Worm (Caenorhabditis elegans) whole organism, L1 larva: ENCODE results near the gene cdd-1.
A peak's percentile ranks its signal among the peaks of the same experiment; 100 is the strongest.

Experiments
- Y116A8C.19 ChIP-seq: sonication (generic microtip); optimal IDR thresholded peaks from 2 replicates; lab custom pipeline; 2016; ENCODE audit warnings: missing compliant biosample characterization, missing genetic modification characterization, borderline replicate concordance
- alr-1 ChIP-seq: fragments of 200-800 bp; sonication (Bioruptor generic); optimal IDR thresholded peaks from 2 replicates; lab custom pipeline; 2018; ENCODE audit warnings: borderline replicate concordance, mild to moderate bottlenecking, missing genetic modification characterization, missing compliant biosample characterization
- blmp-1 ChIP-seq: fragments of 150-350 bp; optimal IDR thresholded peaks from 2 replicates; lab custom pipeline; 2014; ENCODE audit warnings: missing biosample characterization, missing genetic modification characterization
- ceh-8 ChIP-seq: fragments of 200-800 bp; sonication (Bioruptor generic); optimal IDR thresholded peaks from 2 replicates; lab custom pipeline; 2018; ENCODE audit warnings: mild to moderate bottlenecking, missing genetic modification characterization, moderate library complexity, missing compliant biosample characterization
- ceh-82 ChIP-seq, 3 experiments: fragments of 150-350 bp in 1 of 3; sonication (generic microtip) in 2 of 3; optimal IDR thresholded peaks; 2 replicates each; lab custom pipeline; 2014 to 2017; ENCODE audit warnings: missing biosample characterization in 3 of 3, missing genetic modification characterization in 3 of 3
- ceh-88 ChIP-seq: fragments of 200-800 bp; sonication (Bioruptor generic); IDR thresholded peaks from 2 replicates; pipeline ENCODE4 v1.3.6; 2022; ENCODE audit warnings: missing genetic modification characterization, missing compliant biosample characterization
- ces-1 ChIP-seq: fragments of 150-350 bp; optimal IDR thresholded peaks from 2 replicates; lab custom pipeline; 2014; ENCODE audit warnings: missing biosample characterization, missing genetic modification reagents, missing genetic modification characterization
- efl-1 ChIP-seq, 4 experiments: fragments of 150-350 bp; optimal IDR thresholded peaks in 3 of 4; peaks in 1 of 4; 1 replicate in 1 of 4; 2 replicates in 3 of 4; lab custom pipeline; 2014; ENCODE audit warnings: missing biosample characterization in 2 of 4, missing genetic modification characterization in 2 of 4, missing genetic modification reagents in 2 of 4
- egl-13 ChIP-seq: sonication (generic microtip); optimal IDR thresholded peaks from 2 replicates; lab custom pipeline; 2016; ENCODE audit warnings: missing genotype, missing genetic modification reagents, missing genetic modification characterization, missing compliant biosample characterization
- egl-27 ChIP-seq, 2 experiments: fragments of 150-350 bp in 1 of 2; sonication (generic microtip); optimal IDR thresholded peaks; 3 replicates each; lab custom pipeline; 2017 to 2018; ENCODE audit warnings: missing biosample characterization in 2 of 2, missing genetic modification characterization in 2 of 2, missing genetic modification reagents in 2 of 2
- elt-3 ChIP-seq, 6 experiments: fragments of 150-350 bp in 1 of 6; sonication (generic microtip); optimal IDR thresholded peaks; 2 replicates each; lab custom pipeline; 2017 to 2018; ENCODE audit warnings: missing biosample characterization in 6 of 6, missing genetic modification characterization in 6 of 6, inconsistent platforms in 1 of 6
- fkh-10 ChIP-seq: sonication (generic microtip); optimal IDR thresholded peaks from 2 replicates; lab custom pipeline; 2017; ENCODE audit warnings: missing biosample characterization, missing genetic modification reagents, missing genetic modification characterization
- fkh-8 ChIP-seq: sonication (generic microtip); optimal IDR thresholded peaks from 2 replicates; lab custom pipeline; 2016; ENCODE audit warnings: mild to moderate bottlenecking, missing genetic modification characterization, missing compliant biosample characterization
- fos-1 ChIP-seq: fragments of 150-350 bp; optimal IDR thresholded peaks from 2 replicates; lab custom pipeline; 2014; ENCODE audit warnings: missing biosample characterization, missing genetic modification characterization
- grh-1 ChIP-seq: fragments of 200-800 bp; sonication (Bioruptor generic); IDR thresholded peaks from 2 replicates; pipeline ENCODE4 v1.3.6; 2022; ENCODE audit warnings: missing genetic modification reagents, missing genetic modification characterization, missing compliant biosample characterization
- hlh-4 ChIP-seq: sonication (generic microtip); optimal IDR thresholded peaks from 2 replicates; lab custom pipeline; 2016; ENCODE audit warnings: mild to moderate bottlenecking, missing genetic modification characterization, missing compliant biosample characterization
- irx-1 ChIP-seq: sonication (generic microtip); optimal IDR thresholded peaks from 2 replicates; lab custom pipeline; 2016; ENCODE audit warnings: missing genetic modification characterization, missing compliant biosample characterization
- lin-13 ChIP-seq: fragments of 150-350 bp; optimal IDR thresholded peaks from 2 replicates; lab custom pipeline; 2014; ENCODE audit warnings: missing biosample characterization, missing genetic modification reagents, missing genetic modification characterization
- lin-14 ChIP-seq: fragments of 200-800 bp; sonication (Bioruptor generic); optimal IDR thresholded peaks from 2 replicates; lab custom pipeline; 2018; ENCODE audit warnings: mild to moderate bottlenecking, missing genetic modification characterization, moderate library complexity, missing compliant biosample characterization
- lin-15B ChIP-seq: fragments of 150-350 bp; sonication (generic microtip); optimal IDR thresholded peaks from 3 replicates; lab custom pipeline; 2014; ENCODE audit warnings: missing biosample characterization, missing genetic modification characterization
- lin-35 ChIP-seq, 2 experiments: fragments of 150-350 bp; optimal IDR thresholded peaks; 2 replicates each; lab custom pipeline; 2014; ENCODE audit warnings: missing biosample characterization in 2 of 2, missing genetic modification characterization in 2 of 2, missing genetic modification reagents in 2 of 2
- lir-3 ChIP-seq: sonication (generic microtip); optimal IDR thresholded peaks from 2 replicates; lab custom pipeline; 2016; ENCODE audit warnings: mild to moderate bottlenecking, missing genetic modification characterization, moderate library complexity, missing compliant biosample characterization; ENCODE audit not compliant: poor library complexity
- lsy-2 ChIP-seq, 2 experiments: fragments of 150-350 bp; optimal IDR thresholded peaks; 2 replicates each; lab custom pipeline; 2014; ENCODE audit warnings: missing biosample characterization in 2 of 2, missing genetic modification characterization in 2 of 2
- mab-9 ChIP-seq: fragments of 200-800 bp; sonication (Bioruptor generic); IDR thresholded peaks from 2 replicates; pipeline ENCODE4 v1.3.6; 2022; ENCODE audit warnings: missing genetic modification reagents, missing genetic modification characterization, missing compliant biosample characterization
- mef-2 ChIP-seq: fragments of 150-350 bp; optimal IDR thresholded peaks from 2 replicates; lab custom pipeline; 2014; ENCODE audit warnings: missing biosample characterization, missing genetic modification characterization
- mep-1 ChIP-seq: fragments of 150-350 bp; optimal IDR thresholded peaks from 2 replicates; lab custom pipeline; 2014; ENCODE audit warnings: missing biosample characterization, missing genetic modification characterization
- nhr-19 ChIP-seq: fragments of 200-800 bp; sonication (Bioruptor generic); conservative IDR thresholded peaks from 2 replicates; pipeline ENCODE4 v1.3.6; 2022; ENCODE audit warnings: missing genetic modification characterization, missing compliant biosample characterization
- nhr-20 ChIP-seq: sonication (generic microtip); optimal IDR thresholded peaks from 2 replicates; lab custom pipeline; 2016; ENCODE audit warnings: mild to moderate bottlenecking, missing genetic modification characterization, missing compliant biosample characterization
- nhr-28 ChIP-seq: fragments of 150-350 bp; optimal IDR thresholded peaks from 2 replicates; lab custom pipeline; 2014; ENCODE audit warnings: missing biosample characterization, missing genetic modification characterization
- nhr-47 ChIP-seq: sonication (generic microtip); optimal IDR thresholded peaks from 2 replicates; lab custom pipeline; 2016; ENCODE audit warnings: mild to moderate bottlenecking, missing genetic modification characterization, moderate library complexity, missing compliant biosample characterization
- nhr-84 ChIP-seq: sonication (generic microtip); optimal IDR thresholded peaks from 2 replicates; lab custom pipeline; 2017; ENCODE audit warnings: missing biosample characterization, missing genetic modification characterization
- nhr-85 ChIP-seq: sonication (generic microtip); peaks from one replicate; lab custom pipeline; 2016; ENCODE audit warnings: missing genetic modification characterization, inconsistent platforms, missing compliant biosample characterization
- nhr-90 ChIP-seq: sonication (generic microtip); optimal IDR thresholded peaks from 2 replicates; lab custom pipeline; 2016; ENCODE audit warnings: mild to moderate bottlenecking, missing genetic modification characterization, missing compliant biosample characterization; ENCODE audit not compliant: poor library complexity
- pag-3 ChIP-seq: sonication (generic microtip); optimal IDR thresholded peaks from 2 replicates; lab custom pipeline; 2017; ENCODE audit warnings: missing genetic modification characterization, mild to moderate bottlenecking, missing compliant biosample characterization, antibody characterized with exemption, borderline replicate concordance; ENCODE audit not compliant: insufficient read depth
- pqm-1 ChIP-seq: sonication (generic microtip); optimal IDR thresholded peaks from 3 replicates; lab custom pipeline; 2017; ENCODE audit warnings: missing biosample characterization, missing genetic modification characterization
- rnt-1 ChIP-seq: sonication (generic microtip); optimal IDR thresholded peaks from 2 replicates; lab custom pipeline; 2016; ENCODE audit warnings: mild to moderate bottlenecking, missing genetic modification characterization, moderate library complexity, missing compliant biosample characterization
- skn-1 ChIP-seq: fragments of 150-350 bp; optimal IDR thresholded peaks from 2 replicates; lab custom pipeline; 2014; ENCODE audit warnings: missing biosample characterization, missing genetic modification characterization
- snu-23 ChIP-seq: sonication (generic microtip); optimal IDR thresholded peaks from 2 replicates; lab custom pipeline; 2016; ENCODE audit warnings: missing genetic modification characterization, missing compliant biosample characterization
- sptf-1 ChIP-seq: fragments of 150-350 bp; optimal IDR thresholded peaks from 2 replicates; lab custom pipeline; 2014; ENCODE audit warnings: missing biosample characterization, missing genetic modification characterization
- swsn-7 ChIP-seq: sonication (generic microtip); optimal IDR thresholded peaks from 2 replicates; lab custom pipeline; 2016; ENCODE audit warnings: missing genetic modification characterization, missing compliant biosample characterization
- tbx-2 ChIP-seq: sonication (generic microtip); optimal IDR thresholded peaks from 2 replicates; lab custom pipeline; 2016; ENCODE audit warnings: missing genetic modification characterization, missing compliant biosample characterization
- tlp-1 ChIP-seq: fragments of 150-350 bp; optimal IDR thresholded peaks from 2 replicates; lab custom pipeline; 2014; ENCODE audit warnings: missing biosample characterization, missing genetic modification characterization
- unc-130 ChIP-seq: fragments of 150-350 bp; optimal IDR thresholded peaks from 2 replicates; lab custom pipeline; 2017; ENCODE audit warnings: missing biosample characterization, missing genetic modification characterization, inconsistent platforms
- unc-62 ChIP-seq: fragments of 150-350 bp; optimal IDR thresholded peaks from 2 replicates; lab custom pipeline; 2014; ENCODE audit warnings: missing biosample characterization, missing genetic modification reagents, missing genetic modification characterization
- xbp-1 ChIP-seq: sonication (generic microtip); optimal IDR thresholded peaks from 2 replicates; lab custom pipeline; 2016; ENCODE audit warnings: missing genetic modification characterization, missing compliant biosample characterization
- zag-1 ChIP-seq: fragments of 150-350 bp; optimal IDR thresholded peaks from 2 replicates; lab custom pipeline; 2014; ENCODE audit warnings: missing biosample characterization, missing genetic modification characterization
- zip-4 ChIP-seq: fragments of 200-800 bp; sonication (Bioruptor generic); optimal IDR thresholded peaks from 2 replicates; lab custom pipeline; 2018; ENCODE audit warnings: mild to moderate bottlenecking, missing genetic modification characterization, moderate library complexity, missing compliant biosample characterization

Gene cdd-1

DNA sequence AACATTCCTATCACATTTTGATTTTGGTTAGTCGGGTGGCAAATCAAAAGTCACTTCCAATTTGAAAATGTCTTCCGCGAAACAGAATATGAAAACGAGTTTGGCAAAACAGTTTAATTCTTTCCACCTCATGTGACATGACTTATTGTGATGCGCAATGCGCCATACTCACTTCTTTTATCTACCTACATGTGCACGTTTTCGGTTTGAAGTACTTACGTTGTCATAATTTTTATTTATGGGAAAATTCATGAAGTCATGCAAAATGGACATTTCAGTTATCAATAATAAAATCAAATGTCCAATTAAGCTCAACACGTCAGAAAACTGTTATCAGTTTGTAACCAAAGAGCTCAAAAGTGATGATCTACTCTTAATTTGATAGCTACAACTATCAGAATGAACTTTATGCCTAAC lies 27.7 kb upstream of the cdd-1 start (continued):
- TF ChIP-seq lsy-2 (tag; optimal IDR thresholded peaks at IDR 0.05; lab: Kevin White, UChicago) (peak; percentile 17 to 57), lin-15B (no peak), fkh-10 (GFP tag; lab: Kevin White, UChicago) (no peak), fkh-8 (tag; lab: Kevin White, UChicago) (no peak), nhr-90 (peak; percentile 79), mep-1 (tag; lab: Kevin White, UChicago) (peak; percentile 15), egl-27 (tag; optimal IDR thresholded peaks at IDR 0.05; lab: Kevin White, UChicago) (no peak), ces-1 (GFP tag; lab: Kevin White, UChicago) (no peak), xbp-1 (tag; lab: Kevin White, UChicago) (no peak), swsn-7 (tag; lab: Kevin White, UChicago) (no peak), grh-1 (peak; percentile 91), nhr-84 (tag; lab: Kevin White, UChicago) (no peak)

DNA sequence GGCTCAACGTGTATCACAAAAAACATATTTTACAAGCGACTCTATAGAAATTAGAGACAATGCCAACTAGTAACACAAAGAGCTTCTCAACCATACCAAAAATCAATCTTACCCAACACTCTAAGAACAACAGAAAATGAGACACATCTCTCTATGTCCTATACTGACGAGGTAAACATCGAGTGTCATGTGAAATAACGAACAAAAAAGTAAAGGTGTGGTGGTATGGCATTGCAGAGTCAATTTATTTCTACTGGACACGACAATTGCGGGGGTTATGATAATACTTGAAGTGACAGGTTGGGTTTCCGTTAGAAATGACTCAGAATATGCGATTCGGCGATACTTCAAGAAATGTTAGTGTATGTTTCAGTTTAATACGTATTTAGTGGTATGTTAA lies 25.6 kb upstream of the cdd-1 start:
- TF ChIP-seq elt-3 (tag; optimal IDR thresholded peaks at IDR 0.05; lab: Kevin White, UChicago) (peak in 1 of 6 experiments; percentile 25), sptf-1 (no peak), lin-35 (GFP tag; optimal IDR thresholded peaks at IDR 0.05; lab: Kevin White, UChicago) (peak in 1 of 2 experiments; percentile 43)

DNA sequence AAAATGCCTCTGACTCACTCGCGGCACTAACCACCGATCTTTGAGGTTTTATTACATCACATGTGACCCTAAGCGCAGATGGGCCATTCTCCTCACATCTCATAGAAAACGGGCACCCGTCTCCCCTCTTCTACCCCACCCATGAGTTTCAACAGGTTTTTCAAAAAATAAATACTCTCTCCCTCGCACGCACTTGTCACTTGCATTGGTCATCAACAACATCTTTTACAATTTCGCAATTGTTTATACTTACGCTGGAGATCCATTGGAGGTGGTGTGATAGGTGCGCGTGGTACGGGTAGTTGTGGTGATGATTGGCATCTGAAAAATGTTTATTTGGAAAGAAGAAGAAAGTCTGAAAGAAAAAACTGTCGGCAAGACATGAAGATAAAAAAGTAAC lies 25.0 kb upstream of the cdd-1 start, which contains the start of gene M60.4:
M60.4 (minus strand) TSS at position 321 of the 400 bp plus-strand sequence.
- TF ChIP-seq nhr-90 (peak; percentile 80), lir-3 (tag; lab: Kevin White, UChicago) (peak; percentile 61), grh-1 (peak; percentile 89), swsn-7 (tag; lab: Kevin White, UChicago) (peak; percentile 43), tbx-2 (tag; lab: Kevin White, UChicago) (peak; percentile 53), lin-13 (peak; percentile 65), unc-62 (GFP tag; lab: Kevin White, UChicago) (no peak), egl-13 (tag; lab: Kevin White, UChicago) (no peak), Y116A8C.19 (tag; lab: Kevin White, UChicago) (no peak), efl-1 (optimal IDR thresholded peaks at IDR 0.05; lab: Kevin White, UChicago) (peak; percentile 13 to 38), efl-1 (GFP tag; optimal IDR thresholded peaks at IDR 0.05 in 1 of 2; lab: Kevin White, UChicago) (peak in 1 of 2 experiments; percentile 51), elt-3 (tag; optimal IDR thresholded peaks at IDR 0.05; lab: Kevin White, UChicago) (peak in 4 of 6 experiments; percentile 71 to 84 (median 77)), blmp-1 (peak; percentile 57), pag-3 (tag; lab: Kevin White, UChicago) (peak; percentile 47), fos-1 (tag; lab: Kevin White, UChicago) (peak; percentile 45), nhr-85 (tag; lab: Kevin White, UChicago) (peak; percentile 98), ces-1 (GFP tag; lab: Kevin White, UChicago) (no peak), ceh-82 (tag; optimal IDR thresholded peaks at IDR 0.05; lab: Kevin White, UChicago) (peak in 2 of 3 experiments; percentile 34 to 59), nhr-28 (tag; lab: Kevin White, UChicago) (no peak), ceh-88 (peak; percentile 61), alr-1 (tag; lab: Kevin White, UChicago) (no peak), zip-4 (GFP tag; lab: Kevin White, UChicago) (peak; percentile 57), snu-23 (GFP tag; lab: Kevin White, UChicago) (peak; percentile 90), ceh-8 (GFP tag; lab: Kevin White, UChicago) (no peak), irx-1 (tag; lab: Kevin White, UChicago) (peak; percentile 17), lin-14 (peak; percentile 95), xbp-1 (tag; lab: Kevin White, UChicago) (peak; percentile 40), rnt-1 (tag; lab: Kevin White, UChicago) (peak; percentile 78), unc-130 (tag; lab: Kevin White, UChicago) (peak; percentile 70), nhr-20 (tag; lab: Kevin White, UChicago) (peak; percentile 92), tlp-1 (tag; lab: Kevin White, UChicago) (no peak), lin-35 (GFP tag; optimal IDR thresholded peaks at IDR 0.05; lab: Kevin White, UChicago) (peak; percentile 47 to 78), mep-1 (tag; lab: Kevin White, UChicago) (peak; percentile 60), nhr-19 (GFP tag; lab: Robert Waterston, UW) (peak; percentile 74), mef-2 (no peak), mab-9 (GFP tag; lab: Robert Waterston, UW) (no peak), hlh-4 (no peak), nhr-47 (tag; lab: Kevin White, UChicago) (peak; percentile 72), zag-1 (no peak), pqm-1 (tag; lab: Kevin White, UChicago) (no peak), skn-1 (tag; lab: Kevin White, UChicago) (peak; percentile 89)
